Fruit fly (Drosophila melanogaster) whole organism, embryonic: ENCODE data around the gene CG4074.

Experiments
- CG1233 ChIP-seq: fragments of 200-800 bp; sonication (Bioruptor generic); optimal IDR thresholded peaks from 4 replicates; lab custom pipeline; 2018; ENCODE audit warnings: missing biosample characterization, mild to moderate bottlenecking, missing genetic modification characterization
- CG14860 ChIP-seq: fragments of 200-800 bp; sonication (Bioruptor generic); IDR thresholded peaks from 3 replicates; pipeline ENCODE4 v1.3.6; 2022; ENCODE audit warnings: missing biosample characterization, missing genetic modification characterization; ENCODE audit not compliant: partially characterized antibody
- CG9727 ChIP-seq: fragments of 200-800 bp; sonication (Bioruptor generic); optimal IDR thresholded peaks from 3 replicates; lab custom pipeline; 2017; ENCODE audit warnings: missing biosample characterization, mild to moderate bottlenecking, missing genetic modification characterization
- HmgD ChIP-seq: fragments of 200-800 bp; sonication (Bioruptor generic); optimal IDR thresholded peaks from 3 replicates; lab custom pipeline; 2016; ENCODE audit warnings: missing biosample characterization, missing genetic modification characterization
- Optix ChIP-seq: fragments of 200-800 bp; sonication (Bioruptor generic); IDR thresholded peaks from 3 replicates; pipeline ENCODE4 v1.3.6; 2022; ENCODE audit warnings: missing biosample characterization, missing genetic modification characterization
- lab ChIP-seq: fragments of 200-800 bp; sonication (Bioruptor generic); optimal IDR thresholded peaks from 3 replicates; lab custom pipeline; 2017; ENCODE audit warnings: missing biosample characterization, missing genetic modification characterization, mild to moderate bottlenecking, moderate library complexity, missing genetic modification reagents

DNA sequence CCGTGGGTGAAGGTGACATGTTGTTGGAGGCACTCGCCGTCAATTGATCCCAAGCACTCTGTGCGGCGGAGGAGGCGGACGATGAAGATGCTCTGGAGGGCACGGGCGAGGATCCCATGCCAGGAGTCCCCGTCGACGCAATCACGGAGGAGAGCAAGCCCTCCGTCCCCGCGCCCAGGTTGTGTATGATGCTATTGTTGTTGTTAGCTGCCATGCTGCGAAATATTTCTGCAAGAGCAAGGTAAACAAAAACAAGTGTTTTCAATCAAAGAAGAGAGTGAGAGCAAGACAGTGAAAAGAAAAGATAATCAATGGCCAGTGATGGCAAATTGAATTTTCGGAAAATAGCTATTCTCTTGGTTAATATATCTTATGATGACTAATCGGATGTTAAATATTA is 15.1 kb upstream of the CG4074 start:
- TF ChIP-seq CG1233 (GFP tag; lab: Kevin White, UChicago) (no peak), Optix (GFP tag; lab: Robert Waterston, UW) (no peak), CG9727 (GFP tag; lab: Kevin White, UChicago) (no peak), HmgD (GFP tag; lab: Kevin White, UChicago) (no peak), lab (GFP tag; lab: Kevin White, UChicago) (no peak), CG14860 (GFP tag; lab: Robert Waterston, UW) (no peak)
